Worm (Caenorhabditis elegans) whole organism, L4 larva: ENCODE data around the gene F47B8.14.

ENCODE experiments used
- aha-1 ChIP-seq: fragments of 150-350 bp; peaks from one replicate; lab custom pipeline; 2014; ENCODE audit warnings: missing biosample characterization, missing genetic modification characterization
- ceh-44 ChIP-seq: fragments of 200-800 bp; sonication (Bioruptor generic); IDR thresholded peaks from 2 replicates; pipeline ENCODE4 v1.3.6; 2022; ENCODE audit warnings: missing genetic modification reagents, missing genetic modification characterization, missing compliant biosample characterization
- mdl-1 ChIP-seq, 2 experiments: fragments of 150-350 bp in 1 of 2; sonication (generic microtip) in 1 of 2; optimal IDR thresholded peaks; 2 replicates each; lab custom pipeline; 2014 to 2017; ENCODE audit warnings: missing biosample characterization in 2 of 2, missing genetic modification characterization in 2 of 2
- nhr-237 ChIP-seq: sonication (generic microtip); optimal IDR thresholded peaks from 2 replicates; lab custom pipeline; 2017; ENCODE audit warnings: missing biosample characterization, missing genetic modification characterization

DNA sequence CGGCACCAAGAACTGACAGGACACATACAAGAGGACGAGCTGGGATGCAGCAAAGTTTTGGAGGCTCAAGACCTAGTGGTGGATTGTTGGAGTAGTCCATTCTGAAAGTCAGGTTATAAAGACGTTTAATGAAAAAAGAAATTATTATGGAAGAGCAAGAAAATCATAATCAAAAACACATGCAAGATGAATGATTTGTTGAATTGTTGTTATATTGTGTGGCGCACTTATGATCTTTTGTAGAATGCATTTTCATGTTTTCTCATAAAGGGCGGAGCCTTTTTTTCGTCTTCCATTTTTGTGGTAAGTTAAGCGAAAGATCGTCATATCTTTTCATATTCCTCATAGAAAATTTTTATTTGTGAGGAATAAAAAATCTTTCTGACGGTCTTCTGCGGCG lies 3.8 kb upstream of the F47B8.14 start, which contains the start of gene F47B8.2:
- TF ChIP-seq nhr-237 (tag; lab: Kevin White, UChicago), result no peak
- TF ChIP-seq aha-1 (tag; lab: Kevin White, UChicago), result no peak
- no peak for TF ChIP-seq mdl-1 (tag; optimal IDR thresholded peaks at IDR 0.05; lab: Kevin White, UChicago)
- no peak for TF ChIP-seq ceh-44 (GFP tag; lab: Robert Waterston, UW)
